Fruit fly (Drosophila melanogaster) whole organism, embryonic: ENCODE measurements around the gene Obp73a.

Experiments used
- Med ChIP-seq: fragments of 200-800 bp; sonication (Bioruptor generic); peaks from one replicate; lab custom pipeline; 2016; ENCODE audit warnings: missing biosample characterization, missing genetic modification characterization, mild to moderate bottlenecking, inconsistent platforms, moderate library complexity
- kay ChIP-seq: fragments of 200-800 bp; sonication (Bioruptor generic); optimal IDR thresholded peaks from 2 replicates; lab custom pipeline; 2016; ENCODE audit warnings: missing biosample characterization, missing genetic modification characterization
- trem ChIP-seq: fragments of 200-800 bp; optimal IDR thresholded peaks from 3 replicates; lab custom pipeline; 2019; ENCODE audit warnings: missing biosample characterization, mild to moderate bottlenecking, missing genetic modification characterization, moderate library complexity

- no peak for TF ChIP-seq kay (GFP tag; lab: Kevin White, UChicago)
- no peak for TF ChIP-seq Med
- TF ChIP-seq trem (tag; lab: Kevin White, UChicago): no peak
These were observed 7.5 kb upstream of the Obp73a start for dm6 chr3L:16936689-16937088.
